Worm (Caenorhabditis elegans): Measurements from ENCODE around the gene Y75B7B.2.

The Y75B7B.2 gene

DNA sequence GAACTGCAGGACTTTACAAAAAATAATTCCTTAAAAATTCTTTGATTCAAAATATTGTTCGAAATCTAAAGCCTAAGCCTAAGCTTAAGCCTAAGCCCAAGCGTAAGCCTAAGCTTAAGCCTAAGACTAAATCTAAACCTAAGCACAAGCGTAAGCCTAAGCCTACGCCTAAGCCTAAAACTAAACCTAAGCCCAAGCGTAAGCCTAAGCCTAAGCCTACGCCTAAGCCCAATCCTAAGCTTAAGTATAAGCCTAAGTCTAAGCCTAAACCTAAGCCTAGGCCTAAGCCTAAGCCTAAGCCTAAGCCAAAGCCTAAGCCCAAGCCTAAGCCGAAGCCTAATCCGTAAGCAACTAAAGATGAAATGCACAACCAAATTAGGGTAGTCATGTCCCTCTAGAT lies 45.3 kb downstream of the Y75B7B.2 start:
- no peak for TF ChIP-seq Y55F3AM.14 (GFP tag; optimal IDR thresholded peaks at IDR 0.05)
- no peak for TF ChIP-seq nhr-11 (tag; optimal IDR thresholded peaks at IDR 0.05)
- TF ChIP-seq dmd-4 (tag; optimal IDR thresholded peaks at IDR 0.05): no peak

DNA sequence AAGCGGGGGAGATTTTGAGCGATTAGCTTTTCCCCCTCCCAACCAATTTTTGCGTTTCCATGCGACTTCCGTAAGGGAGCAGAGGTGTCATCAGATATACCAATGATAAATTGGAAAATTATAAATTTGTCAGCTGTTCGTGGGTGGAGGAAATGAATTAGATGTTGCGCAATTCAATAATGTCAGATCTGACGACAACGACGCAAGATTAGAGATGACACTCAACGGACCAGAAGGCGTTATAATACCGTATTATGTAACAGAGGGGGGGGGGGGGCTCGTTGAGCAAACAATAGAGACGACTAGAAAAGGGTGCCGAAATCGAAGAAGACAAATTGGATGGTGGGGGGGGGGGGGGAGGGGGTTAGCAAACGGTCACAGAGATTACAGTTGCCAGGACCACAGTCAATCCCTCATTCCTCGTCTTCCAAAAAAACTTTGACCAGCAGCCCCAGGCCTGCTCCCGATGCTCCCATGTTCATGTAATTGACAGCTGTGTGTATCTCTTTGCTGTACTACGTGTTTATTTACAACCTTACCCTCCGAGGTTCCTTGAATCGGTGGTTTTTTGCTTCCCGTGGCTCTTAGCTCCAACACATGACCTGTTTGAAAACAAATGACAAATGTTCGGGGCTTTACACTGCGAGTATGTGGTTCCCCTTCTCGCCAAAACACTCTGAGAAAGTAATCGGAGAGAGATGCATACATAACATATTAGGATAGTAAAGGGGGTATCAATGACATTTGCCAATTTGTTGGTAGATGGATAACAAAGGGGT lies 46.8 kb downstream of the Y75B7B.2 start:
- TF ChIP-seq nhr-129 (tag; optimal IDR thresholded peaks at IDR 0.05) (peak; percentile 66), nhr-21 (tag; optimal IDR thresholded peaks at IDR 0.05) (no peak), mab-5 (tag; optimal IDR thresholded peaks at IDR 0.05) (peak; percentile 32), lsy-2 (tag; optimal IDR thresholded peaks at IDR 0.05) (peak in 1 of 2 experiments; percentile 17), lin-39 (tag; optimal IDR thresholded peaks at IDR 0.05) (peak; percentile 23)

DNA sequence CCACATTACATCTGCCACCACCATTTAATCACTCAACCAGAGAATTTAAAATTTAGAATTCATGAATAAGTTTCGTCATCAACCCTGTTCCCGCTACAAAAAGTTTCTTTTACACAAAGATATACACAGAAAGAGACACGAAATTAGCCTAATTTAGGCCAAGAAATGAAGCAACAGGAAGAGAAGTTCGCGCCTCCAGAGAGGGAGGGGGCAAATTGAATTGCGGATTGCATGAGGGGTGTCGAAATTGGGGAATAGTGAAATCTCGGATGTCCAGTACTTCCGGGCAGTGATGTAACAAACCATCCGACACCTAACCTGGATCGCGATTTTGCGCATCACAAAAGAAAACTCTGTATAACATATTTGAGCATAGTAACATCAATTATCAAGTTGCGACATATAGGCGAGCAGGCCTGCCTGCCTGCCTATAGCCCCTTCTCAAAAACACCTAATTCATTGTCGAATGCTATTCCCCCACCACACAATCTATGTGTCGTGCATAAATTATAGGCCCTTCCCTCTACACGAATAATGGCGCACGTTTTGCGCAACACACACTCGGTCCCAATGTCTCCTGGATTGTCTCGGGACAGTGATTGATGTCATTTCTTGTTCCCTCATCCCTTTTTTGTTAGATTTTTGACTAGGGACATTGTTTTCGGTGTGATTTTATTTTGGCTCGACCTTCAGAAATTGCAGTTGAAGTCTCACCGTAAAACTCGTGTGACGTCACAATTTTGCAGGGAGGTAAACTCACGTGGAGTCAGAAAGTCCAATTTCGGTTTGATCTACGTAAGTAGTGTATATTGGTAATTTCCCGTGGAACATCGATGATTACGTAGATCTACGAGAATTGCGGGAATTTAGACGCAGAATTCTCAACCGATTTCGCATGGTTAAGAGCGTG lies 47.8 kb downstream of the Y75B7B.2 start:
- TF ChIP-seq Y55F3AM.14 (GFP tag; optimal IDR thresholded peaks at IDR 0.05): no peak
- peak; percentile 90 for TF ChIP-seq mab-5 (tag; optimal IDR thresholded peaks at IDR 0.05)

DNA sequence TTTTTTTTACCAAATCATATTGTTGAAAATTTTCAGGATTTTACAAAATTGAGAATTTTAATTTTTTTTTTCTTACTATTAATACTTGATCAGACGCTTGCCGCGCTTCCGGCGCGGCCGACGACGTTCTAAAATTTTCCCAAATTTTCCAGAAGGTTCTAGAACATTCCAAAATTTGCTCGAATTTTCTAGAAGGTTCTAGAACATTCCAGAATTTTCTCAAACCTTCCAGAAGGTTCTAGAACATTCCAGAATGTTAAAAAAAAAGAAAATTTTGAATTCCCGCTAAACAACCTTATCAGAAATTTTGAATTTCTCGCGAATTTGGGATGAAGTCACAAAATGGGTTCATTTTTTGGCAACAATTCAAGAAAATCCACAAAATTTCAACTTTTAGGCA lies 49.6 kb downstream of the Y75B7B.2 start:
- TF ChIP-seq ztf-4 (tag; optimal IDR thresholded peaks at IDR 0.05) (no peak), ceh-82 (tag; optimal IDR thresholded peaks at IDR 0.05) (no peak), lin-11 (tag; optimal IDR thresholded peaks at IDR 0.05) (no peak), ZK546.5 (tag; optimal IDR thresholded peaks at IDR 0.05) (no peak), ztf-11 (tag; optimal IDR thresholded peaks at IDR 0.05) (no peak), ama-1 (optimal IDR thresholded peaks at IDR 0.05) (no peak), nhr-23 (tag; optimal IDR thresholded peaks at IDR 0.05) (no peak), zag-1 (tag; optimal IDR thresholded peaks at IDR 0.05) (no peak), nhr-77 (tag; optimal IDR thresholded peaks at IDR 0.05) (no peak), elt-3 (tag; optimal IDR thresholded peaks at IDR 0.05) (no peak), Y55F3AM.14 (GFP tag; optimal IDR thresholded peaks at IDR 0.05) (no peak), lsy-2 (tag; optimal IDR thresholded peaks at IDR 0.05) (no peak), nhr-129 (tag; optimal IDR thresholded peaks at IDR 0.05) (no peak), R02D3.7 (tag; optimal IDR thresholded peaks at IDR 0.05) (no peak), lin-39 (tag; optimal IDR thresholded peaks at IDR 0.05) (no peak), nhr-11 (tag; optimal IDR thresholded peaks at IDR 0.05) (no peak), skn-1 (tag; optimal IDR thresholded peaks at IDR 0.05) (no peak)
